Worm (Caenorhabditis elegans) whole organism, L4 larva: ENCODE data around the gene scl-8.

Experiments used
- ama-1 ChIP-seq: fragments of 150-350 bp; optimal IDR thresholded peaks from 2 replicates; lab custom pipeline; 2014; ENCODE audit warnings: inconsistent platforms, mixed read lengths
- dpl-1 ChIP-seq: fragments of 150-350 bp; optimal IDR thresholded peaks from 2 replicates; lab custom pipeline; 2014; ENCODE audit warnings: missing biosample characterization, missing genetic modification reagents, missing genetic modification characterization
- mep-1 ChIP-seq: fragments of 150-350 bp; sonication (generic microtip); optimal IDR thresholded peaks from 3 replicates; lab custom pipeline; 2014; ENCODE audit warnings: missing biosample characterization, missing genetic modification characterization
- nhr-25 ChIP-seq: sonication (generic microtip); optimal IDR thresholded peaks from 2 replicates; lab custom pipeline; 2017; ENCODE audit warnings: missing genetic modification characterization, mild to moderate bottlenecking, missing compliant biosample characterization, antibody characterized with exemption, moderate library complexity, borderline replicate concordance; ENCODE audit not compliant: insufficient read depth
- rbr-2 ChIP-seq: sonication (generic microtip); optimal IDR thresholded peaks from 2 replicates; lab custom pipeline; 2016; ENCODE audit warnings: missing genotype, missing genetic modification characterization, missing compliant biosample characterization

DNA sequence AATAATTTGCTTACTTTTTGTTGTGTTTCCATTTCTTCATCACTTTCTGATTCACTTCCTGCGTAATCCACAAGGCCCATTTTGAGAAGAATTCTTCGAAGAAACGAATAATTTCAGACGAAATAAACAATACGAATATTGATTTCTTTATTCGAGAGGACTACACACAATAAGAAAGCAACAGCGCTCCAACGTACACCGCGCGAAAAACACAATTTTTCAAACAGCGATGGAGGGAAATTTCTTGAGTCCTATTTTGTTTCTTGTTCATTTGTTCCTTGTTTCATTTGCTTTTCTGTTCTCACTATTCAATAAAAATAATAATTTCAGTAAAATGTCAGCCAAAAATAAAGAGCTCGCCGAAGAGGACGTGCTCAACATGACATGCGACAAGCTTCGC, 22.1 kb downstream of the scl-8 start, which contains the start of the genes prcc-1 and C39E9.12:
- TF ChIP-seq nhr-25 (tag; lab: Kevin White, UChicago) (no peak), rbr-2 (peak; percentile 10), dpl-1 (GFP tag; lab: Kevin White, UChicago) (peak; percentile 90), mep-1 (no peak), ama-1 (lab: Kevin White, UChicago) (peak; percentile 4)
